Fruit fly (Drosophila melanogaster) whole organism, embryonic: ENCODE data around the gene Muc68E.

Experiments
- Antp ChIP-seq: fragments of 200-800 bp; sonication (Bioruptor generic); optimal IDR thresholded peaks from 3 replicates; lab custom pipeline; 2016; ENCODE audit warnings: missing biosample characterization, missing genetic modification characterization
- Atf-2 ChIP-seq: fragments of 200-800 bp; sonication (Bioruptor generic); optimal IDR thresholded peaks from 2 replicates; lab custom pipeline; 2016; ENCODE audit warnings: missing biosample characterization, missing genetic modification characterization
- Bgb ChIP-seq: fragments of 200-800 bp; sonication (Bioruptor generic); IDR thresholded peaks from 2 replicates; pipeline ENCODE4 v1.3.6; 2022; ENCODE audit warnings: missing biosample characterization, missing genetic modification characterization; ENCODE audit not compliant: partially characterized antibody
- CG1024 ChIP-seq: fragments of 200-800 bp; sonication (Bioruptor generic); IDR thresholded peaks from 2 replicates; pipeline ENCODE4 v1.3.6; 2022; ENCODE audit warnings: missing biosample characterization, missing genetic modification characterization
- CG10979 ChIP-seq: fragments of 200-800 bp; sonication (Bioruptor generic); optimal IDR thresholded peaks from 2 replicates; lab custom pipeline; 2018; ENCODE audit warnings: missing biosample characterization, mild to moderate bottlenecking, missing genetic modification characterization, moderate library complexity
- CG11504 ChIP-seq: fragments of 200-800 bp; sonication (Bioruptor generic); optimal IDR thresholded peaks from 3 replicates; lab custom pipeline; 2019; ENCODE audit warnings: missing biosample characterization, mild to moderate bottlenecking, missing genetic modification characterization, moderate library complexity
- CG12104 ChIP-seq: fragments of 200-800 bp; sonication (Bioruptor generic); optimal IDR thresholded peaks from 3 replicates; lab custom pipeline; 2016; ENCODE audit warnings: missing biosample characterization, missing genetic modification characterization
- CG12219 ChIP-seq: fragments of 200-800 bp; sonication (Bioruptor generic); optimal IDR thresholded peaks from 3 replicates; lab custom pipeline; 2018; ENCODE audit warnings: missing biosample characterization, mild to moderate bottlenecking, missing genetic modification characterization
- CG15011 ChIP-seq: fragments of 200-800 bp; sonication (Bioruptor generic); optimal IDR thresholded peaks from 3 replicates; lab custom pipeline; 2018; ENCODE audit warnings: missing biosample characterization, mild to moderate bottlenecking, missing genetic modification characterization
- CG17359 ChIP-seq: fragments of 200-800 bp; sonication (Bioruptor generic); optimal IDR thresholded peaks from 3 replicates; lab custom pipeline; 2018; ENCODE audit warnings: missing biosample characterization, mild to moderate bottlenecking, missing genetic modification characterization, moderate library complexity
- CG18599 ChIP-seq: fragments of 200-800 bp; sonication (Bioruptor generic); optimal IDR thresholded peaks from 3 replicates; lab custom pipeline; 2017; ENCODE audit warnings: missing biosample characterization, missing genetic modification characterization, mild to moderate bottlenecking, moderate library complexity, missing genetic modification reagents
- CG2678 ChIP-seq: fragments of 200-800 bp; sonication (Bioruptor generic); optimal IDR thresholded peaks from 3 replicates; lab custom pipeline; 2019; ENCODE audit warnings: missing biosample characterization, mild to moderate bottlenecking, missing genetic modification characterization, moderate library complexity
- CG3995 ChIP-seq: fragments of 200-800 bp; sonication (Bioruptor generic); optimal IDR thresholded peaks from 3 replicates; lab custom pipeline; 2016; ENCODE audit warnings: missing biosample characterization, missing genetic modification characterization
- CHES-1-like ChIP-seq: fragments of 200-800 bp; sonication (Bioruptor generic); optimal IDR thresholded peaks from 2 replicates; lab custom pipeline; 2016; ENCODE audit warnings: missing biosample characterization, missing genetic modification characterization
- CrebB ChIP-seq: fragments of 200-800 bp; sonication (Bioruptor generic); optimal IDR thresholded peaks from 3 replicates; lab custom pipeline; 2018; ENCODE audit warnings: missing biosample characterization, mild to moderate bottlenecking, missing genetic modification characterization
- D19B ChIP-seq: fragments of 200-800 bp; sonication (Bioruptor generic); optimal IDR thresholded peaks from 2 replicates; lab custom pipeline; 2017; ENCODE audit warnings: missing biosample characterization, mild to moderate bottlenecking, missing genetic modification characterization
- Dbx ChIP-seq: fragments of 200-800 bp; sonication (Bioruptor generic); IDR thresholded peaks from 3 replicates; pipeline ENCODE4 v1.3.6; 2022; ENCODE audit warnings: missing biosample characterization, missing genetic modification characterization
- E2f2 ChIP-seq: fragments of 200-800 bp; sonication (Bioruptor generic); IDR thresholded peaks from 2 replicates; pipeline ENCODE4 v1.3.6; 2022; ENCODE audit warnings: missing biosample characterization, missing genetic modification characterization
- Gsc ChIP-seq: fragments of 200-800 bp; sonication (Bioruptor generic); IDR thresholded peaks from 2 replicates; pipeline ENCODE4 v1.3.6; 2022; ENCODE audit warnings: missing biosample characterization, missing genetic modification characterization
- Jarid2 ChIP-seq: fragments of 200-800 bp; sonication (Bioruptor generic); optimal IDR thresholded peaks from 3 replicates; lab custom pipeline; 2017; ENCODE audit warnings: mild to moderate bottlenecking, missing biosample characterization, missing genetic modification reagents, missing genetic modification characterization
- Lhr ChIP-seq: fragments of 200-800 bp; sonication (Bioruptor generic); optimal IDR thresholded peaks from 3 replicates; lab custom pipeline; 2017; ENCODE audit warnings: mild to moderate bottlenecking, missing biosample characterization, missing genetic modification reagents, missing genetic modification characterization
- Lpt ChIP-seq: fragments of >200 bp; optimal IDR thresholded peaks from 2 replicates; lab custom pipeline; 2018; ENCODE audit warnings: missing biosample characterization, missing genetic modification characterization
- Sin3A ChIP-seq: fragments of >200 bp; optimal IDR thresholded peaks from 2 replicates; lab custom pipeline; 2018
- amos ChIP-seq: fragments of 200-800 bp; sonication (Bioruptor generic); IDR thresholded peaks from 2 replicates; pipeline ENCODE4 v1.3.6; 2022; ENCODE audit warnings: missing biosample characterization, missing genetic modification characterization; ENCODE audit not compliant: partially characterized antibody
- ap ChIP-seq: fragments of 200-800 bp; sonication (Bioruptor generic); IDR thresholded peaks from 2 replicates; pipeline ENCODE4 v1.3.6; 2022; ENCODE audit warnings: missing biosample characterization, missing genetic modification characterization
- ase ChIP-seq: fragments of 200-800 bp; sonication (Bioruptor generic); IDR thresholded peaks from 3 replicates; pipeline ENCODE4 v1.3.6; 2022; ENCODE audit warnings: missing biosample characterization, missing genetic modification characterization
- bigmax ChIP-seq: fragments of 200-800 bp; sonication (Bioruptor generic); optimal IDR thresholded peaks from 2 replicates; lab custom pipeline; 2018; ENCODE audit warnings: missing biosample characterization, mild to moderate bottlenecking, missing genetic modification characterization
- btn ChIP-seq: fragments of 200-800 bp; sonication (Bioruptor generic); optimal IDR thresholded peaks from 2 replicates; lab custom pipeline; 2016; ENCODE audit warnings: missing biosample characterization, missing genetic modification characterization
- dpn ChIP-seq, 2 experiments: fragments of 200-800 bp; sonication (Bioruptor generic); optimal IDR thresholded peaks; 3 replicates each; lab custom pipeline; 2016; ENCODE audit warnings: missing biosample characterization in 2 of 2, missing genetic modification characterization in 2 of 2
- esg ChIP-seq: fragments of 200-800 bp; sonication (Bioruptor generic); conservative IDR thresholded peaks from 2 replicates; pipeline ENCODE4 v1.3.6; 2022; ENCODE audit warnings: missing biosample characterization, missing genetic modification characterization
- gcm ChIP-seq: fragments of 200-800 bp; sonication (Bioruptor generic); optimal IDR thresholded peaks from 2 replicates; lab custom pipeline; 2019; ENCODE audit warnings: missing biosample characterization, mild to moderate bottlenecking, missing genetic modification characterization, moderate library complexity
- gem ChIP-seq: fragments of 200-800 bp; sonication (Bioruptor generic); optimal IDR thresholded peaks from 2 replicates; lab custom pipeline; 2019; ENCODE audit warnings: missing biosample characterization, mild to moderate bottlenecking, missing genetic modification characterization, moderate library complexity
- hbn ChIP-seq: fragments of 200-800 bp; sonication (Bioruptor generic); IDR thresholded peaks from 2 replicates; pipeline ENCODE4 v1.3.6; 2022; ENCODE audit warnings: missing biosample characterization, missing genetic modification characterization; ENCODE audit not compliant: partially characterized antibody
- klu ChIP-seq: fragments of 200-800 bp; sonication (Bioruptor generic); IDR thresholded peaks from 2 replicates; pipeline ENCODE4 v1.3.6; 2022; ENCODE audit warnings: missing biosample characterization, missing genetic modification characterization
- kni ChIP-seq: fragments of 200-800 bp; sonication (Bioruptor generic); optimal IDR thresholded peaks from 3 replicates; lab custom pipeline; 2017; ENCODE audit warnings: mild to moderate bottlenecking, missing biosample characterization, missing genetic modification reagents, missing genetic modification characterization
- lab ChIP-seq: fragments of 200-800 bp; sonication (Bioruptor generic); optimal IDR thresholded peaks from 3 replicates; lab custom pipeline; 2017; ENCODE audit warnings: missing biosample characterization, missing genetic modification characterization, mild to moderate bottlenecking, moderate library complexity, missing genetic modification reagents
- lbe ChIP-seq: fragments of 200-800 bp; sonication (Bioruptor generic); optimal IDR thresholded peaks from 2 replicates; lab custom pipeline; 2016; ENCODE audit warnings: missing biosample characterization, mild to moderate bottlenecking, missing genetic modification characterization
- maf-S ChIP-seq: fragments of 200-800 bp; sonication (Bioruptor generic); optimal IDR thresholded peaks from 2 replicates; lab custom pipeline; 2016; ENCODE audit warnings: missing biosample characterization, missing genetic modification characterization
- nom ChIP-seq: fragments of 200-800 bp; sonication (Bioruptor generic); optimal IDR thresholded peaks from 2 replicates; lab custom pipeline; 2017; ENCODE audit warnings: missing biosample characterization, missing genetic modification characterization, mild to moderate bottlenecking, moderate library complexity, missing genetic modification reagents
- phol ChIP-seq: fragments of 200-800 bp; sonication (Bioruptor generic); optimal IDR thresholded peaks from 3 replicates; lab custom pipeline; 2018; ENCODE audit warnings: missing biosample characterization, mild to moderate bottlenecking, missing genetic modification characterization, moderate library complexity
- rib ChIP-seq: fragments of 200-800 bp; sonication (Bioruptor generic); IDR thresholded peaks from 2 replicates; pipeline ENCODE4 v1.3.6; 2022; ENCODE audit warnings: missing biosample characterization, missing genetic modification characterization
- ro ChIP-seq: fragments of 200-800 bp; sonication (Bioruptor generic); IDR thresholded peaks from 2 replicates; pipeline ENCODE4 v1.3.6; 2022; ENCODE audit warnings: missing biosample characterization, missing genetic modification characterization
- stwl ChIP-seq: fragments of 200-800 bp; sonication (Bioruptor generic); optimal IDR thresholded peaks from 3 replicates; lab custom pipeline; 2018; ENCODE audit warnings: missing biosample characterization, mild to moderate bottlenecking, missing genetic modification characterization, moderate library complexity
- toy ChIP-seq: fragments of 200-800 bp; sonication (Bioruptor generic); IDR thresholded peaks from 2 replicates; pipeline ENCODE4 v1.3.6; 2022; ENCODE audit warnings: missing biosample characterization, missing genetic modification characterization
- trh ChIP-seq: fragments of 200-800 bp; sonication (Bioruptor generic); optimal IDR thresholded peaks from 2 replicates; lab custom pipeline; 2016; ENCODE audit warnings: missing biosample characterization, missing genetic modification characterization
- unc-4 ChIP-seq: fragments of 200-800 bp; sonication (Bioruptor generic); IDR thresholded peaks from 2 replicates; pipeline ENCODE4 v1.3.6; 2022; ENCODE audit warnings: missing biosample characterization, missing genetic modification characterization; ENCODE audit not compliant: partially characterized antibody
- wdn ChIP-seq: fragments of 200-800 bp; sonication (Bioruptor generic); IDR thresholded peaks from 2 replicates; pipeline ENCODE4 v1.3.6; 2022; ENCODE audit warnings: missing biosample characterization, missing genetic modification characterization
- zfh2 ChIP-seq: fragments of 200-800 bp; sonication (Bioruptor generic); optimal IDR thresholded peaks from 2 replicates; lab custom pipeline; 2016; ENCODE audit warnings: missing biosample characterization, missing genetic modification characterization

Muc68E gene

DNA sequence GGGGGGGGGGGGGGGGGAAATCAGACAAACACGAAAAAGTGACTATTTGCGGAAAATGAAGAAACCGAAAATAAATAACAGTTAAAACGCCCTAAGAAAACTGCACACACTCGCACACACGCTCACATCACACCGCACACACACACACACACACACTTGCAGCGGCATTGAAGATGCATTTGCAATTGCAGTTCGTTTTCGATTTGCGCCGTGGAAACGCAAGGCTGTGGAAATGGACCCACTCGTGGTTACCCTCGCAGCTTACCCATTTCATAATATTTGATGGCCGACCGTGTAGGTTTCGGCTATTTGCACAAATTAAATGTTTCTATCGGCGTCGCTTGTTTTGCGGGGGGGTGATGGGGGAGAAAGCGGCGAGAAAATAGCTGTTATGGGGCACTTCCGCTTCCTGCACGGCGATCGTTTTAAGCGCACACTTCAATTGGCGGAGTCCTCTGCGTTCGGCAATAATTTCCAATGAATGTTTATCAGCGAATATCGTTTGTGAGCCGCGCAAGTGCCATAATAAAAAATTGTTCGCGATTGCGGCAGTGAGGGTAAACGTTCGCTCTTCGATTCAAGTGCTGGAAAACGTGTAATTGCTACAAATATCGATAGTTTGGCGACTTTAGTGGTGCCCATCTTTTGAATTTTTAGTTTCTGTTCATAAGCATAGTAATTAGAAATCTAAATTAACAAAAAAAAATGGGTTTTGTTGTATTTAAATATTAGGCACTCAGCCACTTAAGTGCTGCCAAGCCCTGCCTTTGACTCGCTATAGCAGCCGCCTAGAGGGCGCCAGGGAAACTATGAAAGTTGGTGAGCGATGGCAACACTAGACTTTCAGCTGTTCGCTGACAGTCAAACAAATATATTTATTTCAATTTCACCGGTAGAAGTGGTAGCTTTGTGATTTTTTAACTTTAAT, 29.8 kb upstream of the Muc68E start, which contains the start of the genes Pop2 and CG6928:
Gene Pop2 (minus strand): TSS at position 595 of the 928 bp plus-strand sequence.
Gene CG6928 (plus strand): TSS at position 835 of the 928 bp plus-strand sequence.
- TF ChIP-seq stwl (tag; lab: Kevin White, UChicago) (peak; percentile 97), hbn (GFP tag; lab: Robert Waterston, UW) (peak; percentile 92), Lpt (GFP tag; lab: Kevin White, UChicago) (no peak), CG11504 (tag; lab: Kevin White, UChicago) (peak; percentile 71), CrebB (tag; lab: Kevin White, UChicago) (peak; percentile 40), nom (no peak), btn (GFP tag; lab: Kevin White, UChicago) (peak; percentile 44), unc-4 (GFP tag; lab: Robert Waterston, UW) (peak; percentile 88), lbe (GFP tag; lab: Kevin White, UChicago) (peak; percentile 42), Dbx (GFP tag; lab: Robert Waterston, UW) (peak; percentile 86), ap (GFP tag; lab: Robert Waterston, UW) (peak; percentile 68; the same call in 1 of the 2 replicates), D19B (peak; percentile 19), zfh2 (GFP tag; lab: Kevin White, UChicago) (peak; percentile 87), Jarid2 (peak; percentile 11), gcm (GFP tag; lab: Kevin White, UChicago) (no peak), CG15011 (GFP tag; lab: Kevin White, UChicago) (peak; percentile 31), E2f2 (peak; percentile 79), Gsc (GFP tag; lab: Robert Waterston, UW) (no peak), phol (tag; lab: Kevin White, UChicago) (peak; percentile 84), amos (GFP tag; lab: Robert Waterston, UW) (peak; percentile 83), lab (peak; percentile 79), toy (no peak), Bgb (GFP tag; lab: Robert Waterston, UW) (peak; percentile 83), dpn (GFP tag; optimal IDR thresholded peaks at IDR 0.05; lab: Kevin White, UChicago) (peak; percentile 79 to 88), Atf-2 (GFP tag; lab: Kevin White, UChicago) (peak; percentile 68), esg (peak; percentile 47; the same call in 1 of the 2 replicates), wdn (no peak), CG12104 (peak; percentile 49), klu (no peak; the same call in 1 of the 2 replicates), ase (GFP tag; lab: Robert Waterston, UW) (no peak), Lhr (GFP tag; lab: Kevin White, UChicago) (peak; percentile 91), CG12219 (GFP tag; lab: Kevin White, UChicago) (no peak), ro (GFP tag; lab: Robert Waterston, UW) (no peak), CG17359 (tag; lab: Kevin White, UChicago) (peak; percentile 55), CG18599 (GFP tag; lab: Kevin White, UChicago) (peak; percentile 39), CG3995 (GFP tag; lab: Kevin White, UChicago) (peak; percentile 10), trh (peak; percentile 55), CG2678 (tag; lab: Kevin White, UChicago) (no peak), CHES-1-like (GFP tag; lab: Kevin White, UChicago) (peak; percentile 92), Antp (GFP tag; lab: Kevin White, UChicago) (peak; percentile 86), gem (peak; percentile 70), CG1024 (GFP tag; lab: Robert Waterston, UW) (0 out of 2 replicates have a peak, but pooled peaks have one; percentile 9), kni (GFP tag; lab: Kevin White, UChicago) (peak; percentile 1), rib (GFP tag; lab: Robert Waterston, UW) (no peak), maf-S (GFP tag; lab: Kevin White, UChicago) (peak; percentile 82), Sin3A (peak; percentile 99), CG10979 (peak; percentile 51), bigmax (no peak)
